Worm (Caenorhabditis elegans) whole organism, L3 larva: ENCODE measurements around the gene C44C10.11.

Experiments
- R02D3.7 ChIP-seq: fragments of 150-350 bp; optimal IDR thresholded peaks from 2 replicates; lab custom pipeline; 2014; ENCODE audit warnings: missing biosample characterization, missing genetic modification characterization
- ZK546.5 ChIP-seq: sonication (generic microtip); optimal IDR thresholded peaks from 2 replicates; lab custom pipeline; 2017; ENCODE audit warnings: missing biosample characterization, missing genetic modification characterization
- aly-2 ChIP-seq: fragments of 150-350 bp; optimal IDR thresholded peaks from 2 replicates; lab custom pipeline; 2014; ENCODE audit warnings: missing biosample characterization, missing genetic modification characterization
- ama-1 ChIP-seq: fragments of 150-350 bp; optimal IDR thresholded peaks from 2 replicates; lab custom pipeline; 2018
- ceh-16 ChIP-seq: sonication (generic microtip); optimal IDR thresholded peaks from 2 replicates; lab custom pipeline; 2017; ENCODE audit warnings: missing biosample characterization, missing genetic modification characterization
- ceh-28 ChIP-seq: fragments of 150-350 bp; optimal IDR thresholded peaks from 2 replicates; lab custom pipeline; 2014; ENCODE audit warnings: missing biosample characterization, missing genetic modification reagents, missing genetic modification characterization
- ceh-82 ChIP-seq: fragments of 150-350 bp; optimal IDR thresholded peaks from 2 replicates; lab custom pipeline; 2014; ENCODE audit warnings: missing biosample characterization, missing genetic modification characterization
- ceh-9 ChIP-seq: sonication (generic microtip); optimal IDR thresholded peaks from 2 replicates; lab custom pipeline; 2018; ENCODE audit warnings: missing biosample characterization, missing genetic modification characterization
- daf-12 ChIP-seq: fragments of 150-350 bp; optimal IDR thresholded peaks from 2 replicates; lab custom pipeline; 2014; ENCODE audit warnings: missing biosample characterization, missing genetic modification reagents, missing genetic modification characterization
- egl-27 ChIP-seq: sonication (generic microtip); optimal IDR thresholded peaks from 4 replicates; lab custom pipeline; 2017; ENCODE audit warnings: missing biosample characterization, missing genetic modification reagents, missing genetic modification characterization
- egl-5 ChIP-seq: fragments of 150-350 bp; optimal IDR thresholded peaks from 2 replicates; lab custom pipeline; 2017; ENCODE audit warnings: missing biosample characterization, missing genetic modification reagents, missing genetic modification characterization, inconsistent platforms
- elt-1 ChIP-seq: fragments of 150-350 bp; optimal IDR thresholded peaks from 2 replicates; lab custom pipeline; 2014; ENCODE audit warnings: missing biosample characterization, missing genetic modification characterization
- elt-2 ChIP-seq: sonication (generic microtip); optimal IDR thresholded peaks from 2 replicates; lab custom pipeline; 2016; ENCODE audit warnings: missing genetic modification reagents, mild to moderate bottlenecking, missing genetic modification characterization, missing compliant biosample characterization
- elt-3 ChIP-seq, 3 experiments: fragments of 150-350 bp in 1 of 3; sonication (generic microtip) in 2 of 3; optimal IDR thresholded peaks; 2 replicates in 2 of 3; 4 replicates in 1 of 3; lab custom pipeline; 2014 to 2017; ENCODE audit warnings: missing biosample characterization in 3 of 3, missing genetic modification characterization in 3 of 3
- eor-1 ChIP-seq, 2 experiments: fragments of 150-350 bp; optimal IDR thresholded peaks; 2 replicates each; lab custom pipeline; 2014 to 2018; ENCODE audit warnings: missing biosample characterization in 2 of 2, missing genetic modification characterization in 2 of 2
- fkh-2 ChIP-seq: fragments of 150-350 bp; optimal IDR thresholded peaks from 2 replicates; lab custom pipeline; 2014; ENCODE audit warnings: missing biosample characterization, missing genetic modification reagents, missing genetic modification characterization
- fos-1 ChIP-seq: fragments of 150-350 bp; optimal IDR thresholded peaks from 2 replicates; lab custom pipeline; 2014; ENCODE audit warnings: missing biosample characterization, missing genetic modification characterization
- hmg-11 ChIP-seq: sonication (generic microtip); optimal IDR thresholded peaks from 2 replicates; lab custom pipeline; 2016; ENCODE audit warnings: missing genetic modification characterization, missing compliant biosample characterization
- jun-1 ChIP-seq: fragments of 150-350 bp; optimal IDR thresholded peaks from 2 replicates; lab custom pipeline; 2014; ENCODE audit warnings: missing biosample characterization, missing genetic modification reagents, missing genetic modification characterization
- lin-15B ChIP-seq: fragments of 150-350 bp; optimal IDR thresholded peaks from 2 replicates; lab custom pipeline; 2014; ENCODE audit warnings: missing biosample characterization, missing genetic modification characterization
- lin-39 ChIP-seq: fragments of 150-350 bp; optimal IDR thresholded peaks from 2 replicates; lab custom pipeline; 2018; ENCODE audit warnings: missing biosample characterization, missing genetic modification reagents, missing genetic modification characterization
- lsy-12 ChIP-seq: sonication (generic microtip); optimal IDR thresholded peaks from 2 replicates; lab custom pipeline; 2016; ENCODE audit warnings: mild to moderate bottlenecking, missing genetic modification characterization, missing compliant biosample characterization
- mdl-1 ChIP-seq: fragments of 150-350 bp; optimal IDR thresholded peaks from 2 replicates; lab custom pipeline; 2014; ENCODE audit warnings: missing biosample characterization, missing genetic modification characterization
- mml-1 ChIP-seq: fragments of 150-350 bp; sonication (generic microtip); optimal IDR thresholded peaks from 3 replicates; lab custom pipeline; 2014; ENCODE audit warnings: missing biosample characterization, missing genetic modification characterization
- nfya-1 ChIP-seq: sonication (generic microtip); optimal IDR thresholded peaks from 2 replicates; lab custom pipeline; 2017; ENCODE audit warnings: missing genetic modification characterization, mild to moderate bottlenecking, missing compliant biosample characterization, antibody characterized with exemption, moderate library complexity; ENCODE audit not compliant: insufficient read depth
- nhr-11 ChIP-seq: fragments of 150-350 bp; optimal IDR thresholded peaks from 2 replicates; lab custom pipeline; 2014; ENCODE audit warnings: missing biosample characterization, missing genetic modification characterization
- nhr-23 ChIP-seq: fragments of 150-350 bp; optimal IDR thresholded peaks from 2 replicates; lab custom pipeline; 2014; ENCODE audit warnings: missing biosample characterization, missing genetic modification reagents, missing genetic modification characterization
- nhr-237 ChIP-seq: fragments of 150-350 bp; optimal IDR thresholded peaks from 2 replicates; lab custom pipeline; 2014; ENCODE audit warnings: missing biosample characterization, missing genetic modification characterization
- nhr-25 ChIP-seq: sonication (generic microtip); optimal IDR thresholded peaks from 2 replicates; lab custom pipeline; 2017; ENCODE audit warnings: missing biosample characterization, missing genetic modification characterization
- nhr-28 ChIP-seq: fragments of 150-350 bp; optimal IDR thresholded peaks from 2 replicates; lab custom pipeline; 2014; ENCODE audit warnings: missing biosample characterization, missing genetic modification characterization
- nhr-43 ChIP-seq: sonication (generic microtip); optimal IDR thresholded peaks from 2 replicates; lab custom pipeline; 2016; ENCODE audit warnings: mild to moderate bottlenecking, missing genetic modification characterization, missing compliant biosample characterization; ENCODE audit not compliant: poor library complexity, severe bottlenecking
- nhr-67 ChIP-seq: fragments of 150-350 bp; optimal IDR thresholded peaks from 2 replicates; lab custom pipeline; 2014; ENCODE audit warnings: missing biosample characterization, missing genetic modification characterization
- nhr-76 ChIP-seq: fragments of 150-350 bp; sonication (generic microtip); optimal IDR thresholded peaks from 5 replicates; lab custom pipeline; 2014; ENCODE audit warnings: missing biosample characterization, missing genetic modification characterization
- pha-4 ChIP-seq: fragments of 150-350 bp; optimal IDR thresholded peaks from 2 replicates; lab custom pipeline; 2014; ENCODE audit warnings: missing biosample characterization, missing genetic modification reagents, missing genetic modification characterization
- pqm-1 ChIP-seq: fragments of 150-350 bp; optimal IDR thresholded peaks from 2 replicates; lab custom pipeline; 2017; ENCODE audit warnings: missing biosample characterization, missing genetic modification characterization, inconsistent platforms
- sea-2 ChIP-seq: fragments of 150-350 bp; sonication (generic microtip); optimal IDR thresholded peaks from 4 replicates; lab custom pipeline; 2014; ENCODE audit warnings: missing biosample characterization, missing genetic modification reagents, missing genetic modification characterization
- skn-1 ChIP-seq: fragments of 150-350 bp; optimal IDR thresholded peaks from 2 replicates; lab custom pipeline; 2014; ENCODE audit warnings: missing biosample characterization, missing genetic modification characterization
- tbx-2 ChIP-seq: sonication (generic microtip); optimal IDR thresholded peaks from 2 replicates; lab custom pipeline; 2016; ENCODE audit warnings: mild to moderate bottlenecking, missing genetic modification characterization, missing compliant biosample characterization
- unc-39 ChIP-seq: sonication (generic microtip); optimal IDR thresholded peaks from 4 replicates; lab custom pipeline; 2017; ENCODE audit warnings: missing biosample characterization, missing genetic modification characterization
- unc-62 ChIP-seq: fragments of 150-350 bp; sonication (generic microtip); optimal IDR thresholded peaks from 4 replicates; lab custom pipeline; 2014; ENCODE audit warnings: missing biosample characterization, missing genetic modification reagents, missing genetic modification characterization
- zag-1 ChIP-seq: fragments of 150-350 bp; optimal IDR thresholded peaks from 2 replicates; lab custom pipeline; 2014; ENCODE audit warnings: missing biosample characterization, missing genetic modification characterization
- ztf-11 ChIP-seq: fragments of 150-350 bp; optimal IDR thresholded peaks from 2 replicates; lab custom pipeline; 2014; ENCODE audit warnings: missing biosample characterization, missing genetic modification characterization
- ztf-4 ChIP-seq: fragments of 150-350 bp; optimal IDR thresholded peaks from 2 replicates; lab custom pipeline; 2014; ENCODE audit warnings: missing biosample characterization, missing genetic modification characterization

The C44C10.11 gene

ce11 chrX:11737053-11737452 lies 26.9 kb upstream of the C44C10.11 start, which contains the start of gene D1053.3:
Gene D1053.3 (minus strand): TSS chrX:11737153.
- TF ChIP-seq elt-1 (tag; lab: Kevin White, UChicago) (no peak), nhr-237 (tag; lab: Kevin White, UChicago) (no peak), egl-27 (tag; lab: Kevin White, UChicago) (no peak), ceh-82 (tag; lab: Kevin White, UChicago) (no peak), fkh-2 (no peak), tbx-2 (no peak), nhr-23 (tag; lab: Kevin White, UChicago) (no peak), sea-2 (no peak), ZK546.5 (tag; lab: Kevin White, UChicago) (no peak), ama-1 (lab: Kevin White, UChicago) (no peak), mml-1 (tag; lab: Kevin White, UChicago) (no peak), lin-15B (tag; lab: Kevin White, UChicago) (no peak), nhr-43 (tag; lab: Kevin White, UChicago) (no peak), nhr-76 (tag; lab: Kevin White, UChicago) (no peak)
- TF ChIP-seq, all 47 proteins: peak for 0

- TF ChIP-seq elt-1 (tag; lab: Kevin White, UChicago) (no peak), pqm-1 (tag; lab: Kevin White, UChicago) (peak; percentile 57), elt-2 (tag; lab: Kevin White, UChicago) (peak; percentile 64)
Observed at ce11 chrX:11734110-11734509, 24.0 kb upstream of the C44C10.11 start.

- TF ChIP-seq R02D3.7 (no peak), jun-1 (tag; lab: Kevin White, UChicago) (no peak), egl-5 (no peak), unc-39 (no peak), lin-39 (tag; lab: Kevin White, UChicago) (no peak), egl-27 (tag; lab: Kevin White, UChicago) (no peak), ceh-28 (tag; lab: Kevin White, UChicago) (no peak), nhr-28 (no peak), mml-1 (tag; lab: Kevin White, UChicago) (no peak), ZK546.5 (tag; lab: Kevin White, UChicago) (no peak), hmg-11 (tag; lab: Kevin White, UChicago) (no peak), daf-12 (no peak), aly-2 (tag; lab: Kevin White, UChicago) (no peak), eor-1 (tag; optimal IDR thresholded peaks at IDR 0.05; lab: Kevin White, UChicago) (no peak), nhr-67 (tag; lab: Kevin White, UChicago) (no peak)
Observed at ce11 chrX:11732752-11733151, 22.6 kb upstream of the C44C10.11 start.

- TF ChIP-seq elt-3 (tag; optimal IDR thresholded peaks at IDR 0.05; lab: Kevin White, UChicago) = peak in 2 of 3 experiments; percentile 77 to 85
- no peak for TF ChIP-seq lin-15B (tag; lab: Kevin White, UChicago)
- peak; percentile 78 for TF ChIP-seq mdl-1 (tag; lab: Kevin White, UChicago)
- no peak for TF ChIP-seq egl-27 (tag; lab: Kevin White, UChicago)
- TF ChIP-seq hmg-11 (tag; lab: Kevin White, UChicago) = no peak
- TF ChIP-seq elt-2 (tag; lab: Kevin White, UChicago) = peak; percentile 94
- TF ChIP-seq R02D3.7 = peak; percentile 14
- TF ChIP-seq ztf-4 (tag; lab: Kevin White, UChicago) = no peak
- TF ChIP-seq ceh-28 (tag; lab: Kevin White, UChicago) = peak; percentile 44
- no peak for TF ChIP-seq fkh-2
- TF ChIP-seq nhr-43 (tag; lab: Kevin White, UChicago) = peak; percentile 53
- TF ChIP-seq ztf-11 (tag; lab: Kevin White, UChicago) = no peak
- TF ChIP-seq skn-1 (tag; lab: Kevin White, UChicago) = peak; percentile 28
- TF ChIP-seq nfya-1 (tag; lab: Kevin White, UChicago) = no peak
- TF ChIP-seq egl-5 = no peak
- TF ChIP-seq fos-1 (tag; lab: Kevin White, UChicago) = no peak
- TF ChIP-seq elt-1 (tag; lab: Kevin White, UChicago) = no peak
- TF ChIP-seq nhr-28 = no peak
- TF ChIP-seq sea-2 = no peak
- TF ChIP-seq zag-1 (tag; lab: Kevin White, UChicago) = no peak
- peak; percentile 99 for TF ChIP-seq pqm-1 (tag; lab: Kevin White, UChicago)
- TF ChIP-seq jun-1 (tag; lab: Kevin White, UChicago) = peak; percentile 51
- TF ChIP-seq aly-2 (tag; lab: Kevin White, UChicago) = no peak
- TF ChIP-seq unc-62 = no peak
- TF ChIP-seq nhr-23 (tag; lab: Kevin White, UChicago) = peak; percentile 74
- no peak for TF ChIP-seq nhr-11
- TF ChIP-seq lsy-12 = no peak
- TF ChIP-seq pha-4 = peak; percentile 79
- TF ChIP-seq nhr-67 (tag; lab: Kevin White, UChicago) = no peak
- TF ChIP-seq ceh-9 (tag; lab: Kevin White, UChicago) = no peak
- peak; percentile 73 for TF ChIP-seq nhr-25 (tag; lab: Kevin White, UChicago)
- no peak for TF ChIP-seq tbx-2
- TF ChIP-seq lin-39 (tag; lab: Kevin White, UChicago) = no peak
- no peak for TF ChIP-seq unc-39
- no peak for TF ChIP-seq mml-1 (tag; lab: Kevin White, UChicago)
- TF ChIP-seq ceh-16 (tag; lab: Kevin White, UChicago) = no peak
- TF ChIP-seq nhr-76 (tag; lab: Kevin White, UChicago) = no peak
Observed at ce11 chrX:11727761-11728160, 17.6 kb upstream of the C44C10.11 start, which contains the start of the genes gst-42 and D1053.2. Gene gst-42 (minus strand): TSS chrX:11727936. Gene D1053.2 (plus strand): TSS chrX:11728151.
